In the genomic region with DNA sequence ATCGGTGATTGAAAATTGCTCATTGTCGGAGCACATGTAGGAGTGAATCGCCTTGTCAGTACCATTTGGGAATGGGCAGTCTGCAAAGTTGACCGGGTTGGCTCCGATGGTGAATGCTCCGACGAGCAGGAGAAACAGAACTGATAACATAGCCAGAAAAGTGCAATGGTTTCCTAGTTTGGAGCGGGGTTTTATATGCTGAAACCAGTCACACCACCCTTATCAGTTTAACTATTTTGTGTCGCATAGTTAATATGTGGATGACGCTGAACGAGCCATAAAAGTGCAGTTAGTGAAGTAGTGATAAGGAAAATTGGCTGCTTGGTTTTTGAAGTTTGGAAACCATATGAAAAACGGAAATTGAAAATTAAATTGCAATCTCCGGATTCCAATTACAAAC, we compare ENCODE assay signal across 3 worm cellular contexts.
TF ChIP-seq lines count a peak whose summit lies in the region.

A gene (minus strand): TSS at position 180 of the 400 bp plus-strand sequence.

TF ChIP-seq in whole organism, L2 larva, 48 proteins besides CTCF, POLR2A, EP300 and RAD21 (continued from another document):
- TF ChIP-seq nhr-25 (tag; optimal IDR thresholded peaks at IDR 0.05; lab: Kevin White, UChicago) (no peak), sma-9 (GFP tag; optimal IDR thresholded peaks at IDR 0.05; lab: Kevin White, UChicago) (peak; percentile 52), sma-9 (tag; optimal IDR thresholded peaks at IDR 0.05; lab: Kevin White, UChicago) (no peak), lin-39 (tag; optimal IDR thresholded peaks at IDR 0.05; lab: Kevin White, UChicago) (no peak)

TF ChIP-seq in whole organism, L4 larva, 104 proteins besides CTCF, POLR2A, EP300 and RAD21 (continued from another document):
- TF ChIP-seq pqm-1 (tag; optimal IDR thresholded peaks at IDR 0.05; lab: Kevin White, UChicago) (peak; percentile 84), hlh-11 (tag; optimal IDR thresholded peaks at IDR 0.05; lab: Kevin White, UChicago) (peak; percentile 84), dmd-6 (GFP tag; IDR thresholded peaks at IDR 0.05; lab: Robert Waterston, UW) (peak; percentile 92), nhr-102 (tag; optimal IDR thresholded peaks at IDR 0.05; lab: Kevin White, UChicago) (peak; percentile 41), mxl-3 (GFP tag; optimal IDR thresholded peaks at IDR 0.05; lab: Kevin White, UChicago) (peak; percentile 62), ceh-28 (tag; optimal IDR thresholded peaks at IDR 0.05; lab: Kevin White, UChicago) (no peak), mes-2 (tag; optimal IDR thresholded peaks at IDR 0.05; lab: Kevin White, UChicago; ENCODE audit: poor library complexity, severe bottlenecking) (peak; percentile 14)

TF ChIP-seq in whole organism, young adult, 124 proteins besides CTCF, POLR2A, EP300 and RAD21 (continued from another document):
- TF ChIP-seq madf-10 (tag; optimal IDR thresholded peaks at IDR 0.05; lab: Kevin White, UChicago) (peak; percentile 11), unc-62 (GFP tag; optimal IDR thresholded peaks at IDR 0.05; lab: Kevin White, UChicago) (peak; percentile 47)
